Fruit fly (Drosophila melanogaster) whole organism, wandering third instar larva: ENCODE data around the gene fusl.

ENCODE experiments used
- CrebA ChIP-seq: fragments of 200-800 bp; sonication (Bioruptor generic); optimal IDR thresholded peaks from 2 replicates; lab custom pipeline; 2016; ENCODE audit warnings: missing biosample characterization, mild to moderate bottlenecking, missing genetic modification characterization, borderline replicate concordance
- Dif ChIP-seq: fragments of 200-275, 200-300 bp; sonication (Bioruptor generic); optimal IDR thresholded peaks from 2 replicates; lab custom pipeline; 2018; ENCODE audit warnings: missing biosample characterization, missing genetic modification characterization; ENCODE audit not compliant: partially characterized antibody
- Mio ChIP-seq: sonication (Bioruptor generic); optimal IDR thresholded peaks from 2 replicates; lab custom pipeline; 2016; ENCODE audit warnings: missing biosample characterization, missing genetic modification characterization
- Myc ChIP-seq: fragments of >200 bp; optimal IDR thresholded peaks from 2 replicates; lab custom pipeline; 2017
- Rel ChIP-seq, 2 experiments: fragments of 200-800 bp; sonication (Bioruptor generic) in 1 of 2; optimal IDR thresholded peaks; 2 replicates in 1 of 2; 3 replicates in 1 of 2; lab custom pipeline; 2016 to 2019; ENCODE audit warnings: mild to moderate bottlenecking in 2 of 2, missing biosample characterization in 2 of 2, missing genetic modification characterization in 2 of 2, moderate library complexity in 1 of 2
- dl ChIP-seq, 2 experiments: fragments of 175-275, 200-275 bp in 1 of 2; fragments of 200-275 bp in 1 of 2; sonication (Bioruptor generic); optimal IDR thresholded peaks; lab custom pipeline; 2018; ENCODE audit warnings: mild to moderate bottlenecking in 2 of 2, missing biosample characterization in 2 of 2, missing genetic modification characterization in 2 of 2, moderate library complexity in 2 of 2; ENCODE audit not compliant: partially characterized antibody in 2 of 2, insufficient read depth in 1 of 2
- ey ChIP-seq: fragments of 200-800 bp; sonication (Bioruptor generic); optimal IDR thresholded peaks from 2 replicates; lab custom pipeline; 2016; ENCODE audit warnings: missing biosample characterization, missing genetic modification characterization
- fru ChIP-seq: fragments of 200-800 bp; sonication (Bioruptor generic); optimal IDR thresholded peaks from 3 replicates; lab custom pipeline; 2016; ENCODE audit warnings: missing biosample characterization, mild to moderate bottlenecking, missing genetic modification characterization
- jim ChIP-seq: fragments of 175-275, 200-325 bp; sonication (Bioruptor generic); optimal IDR thresholded peaks from 2 replicates; lab custom pipeline; 2016; ENCODE audit warnings: missing biosample characterization, mild to moderate bottlenecking, missing genetic modification characterization
- lola ChIP-seq: fragments of >200 bp; optimal IDR thresholded peaks from 2 replicates; lab custom pipeline; 2017; ENCODE audit warnings: missing biosample characterization, missing genetic modification characterization
- psq ChIP-seq: fragments of 200-800 bp; sonication (Bioruptor generic); optimal IDR thresholded peaks from 3 replicates; lab custom pipeline; 2017; ENCODE audit warnings: missing biosample characterization, mild to moderate bottlenecking, missing genetic modification characterization, moderate library complexity
- usp ChIP-seq: fragments of >200 bp; optimal IDR thresholded peaks from 2 replicates; lab custom pipeline; 2017; ENCODE audit warnings: missing biosample characterization, missing genetic modification characterization
- woc ChIP-seq: sonication (Bioruptor generic); optimal IDR thresholded peaks from 2 replicates; lab custom pipeline; 2016; ENCODE audit warnings: missing biosample characterization, mild to moderate bottlenecking, missing genetic modification characterization

DNA sequence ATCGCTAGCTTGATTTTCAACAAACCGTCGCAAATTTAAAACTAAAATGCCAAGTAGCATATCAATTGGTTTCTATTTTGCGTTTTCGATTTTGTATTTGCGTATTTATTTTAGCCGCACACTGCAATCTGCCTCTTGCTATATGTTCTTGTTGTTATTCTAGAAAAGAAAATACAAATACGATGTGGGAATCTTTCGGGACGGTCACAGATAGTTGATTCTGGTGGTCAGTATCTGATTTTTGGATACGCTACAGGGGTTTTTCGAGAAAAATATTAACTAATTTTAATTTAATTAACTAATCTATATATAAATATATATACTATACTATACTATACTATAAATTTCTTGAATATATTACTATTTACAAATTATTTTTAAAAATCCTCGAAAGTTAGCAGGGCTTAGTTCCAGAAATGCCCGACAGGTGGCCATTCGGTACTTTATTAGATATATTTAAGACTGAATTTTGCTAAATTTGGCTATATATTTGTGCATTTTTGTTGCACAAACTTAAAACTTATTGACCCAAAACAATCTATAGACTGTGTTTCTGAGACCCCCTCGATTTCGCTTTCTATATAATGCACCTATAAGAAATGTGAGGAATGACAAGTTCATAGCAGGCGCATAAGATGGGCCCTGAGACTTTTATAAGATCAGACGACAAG, 8.9 kb downstream of the fusl start, which contains the start of gene CG14022:
- TF ChIP-seq jim (GFP tag; lab: Kevin White, UChicago) (no peak), usp (GFP tag; lab: Kevin White, UChicago) (no peak), CrebA (GFP tag; lab: Kevin White, UChicago) (no peak), lola (GFP tag; lab: Kevin White, UChicago) (no peak), Mio (GFP tag; lab: Kevin White, UChicago) (no peak), Dif (GFP tag; lab: Kevin White, UChicago) (no peak), dl (GFP tag; optimal IDR thresholded peaks at IDR 0.05; lab: Kevin White, UChicago; ENCODE audit: insufficient read depth in 1 of 2, partially characterized antibody in 2 of 2) (no peak), Myc (lab: Kevin White, UChicago) (no peak), psq (GFP tag; lab: Kevin White, UChicago) (no peak), ey (GFP tag; lab: Kevin White, UChicago) (no peak), Rel (GFP tag; optimal IDR thresholded peaks at IDR 0.05; lab: Kevin White, UChicago) (no peak), Rel (tag; optimal IDR thresholded peaks at IDR 0.05; lab: Kevin White, UChicago) (no peak), woc (GFP tag; lab: Kevin White, UChicago) (no peak), fru (no peak)
